Fruit fly (Drosophila melanogaster) whole organism, embryonic: ENCODE results near the gene CG5938.

ENCODE experiments used
- Abd-B ChIP-seq: fragments of 200-800 bp; sonication (Bioruptor generic); optimal IDR thresholded peaks from 2 replicates; lab custom pipeline; 2018; ENCODE audit warnings: missing biosample characterization, mild to moderate bottlenecking, missing genetic modification characterization, moderate library complexity
- Aef1 ChIP-seq: fragments of 200-800 bp; sonication (Bioruptor generic); IDR thresholded peaks from 3 replicates; pipeline ENCODE4 v1.3.6; 2022; ENCODE audit warnings: missing biosample characterization, missing genetic modification characterization
- BEAF-32 ChIP-seq: fragments of 200-800 bp; sonication (Bioruptor generic); optimal IDR thresholded peaks from 3 replicates; lab custom pipeline; 2017; ENCODE audit warnings: missing biosample characterization, missing genetic modification characterization, mild to moderate bottlenecking, moderate library complexity, missing genetic modification reagents
- C15 ChIP-seq: fragments of 200-800 bp; sonication (Bioruptor generic); IDR thresholded peaks from 3 replicates; pipeline ENCODE4 v1.3.6; 2022; ENCODE audit warnings: missing biosample characterization, missing genetic modification characterization
- CG10366 ChIP-seq: fragments of 200-800 bp; sonication (Bioruptor generic); IDR thresholded peaks from 2 replicates; pipeline ENCODE4 v1.3.6; 2022; ENCODE audit warnings: missing biosample characterization, missing genetic modification characterization
- CG10431 ChIP-seq: fragments of 200-800 bp; sonication (Bioruptor generic); optimal IDR thresholded peaks from 3 replicates; lab custom pipeline; 2018; ENCODE audit warnings: missing biosample characterization, mild to moderate bottlenecking, missing genetic modification characterization
- CG10654 ChIP-seq: fragments of 200-800 bp; sonication (Bioruptor generic); optimal IDR thresholded peaks from 2 replicates; lab custom pipeline; 2016; ENCODE audit warnings: missing biosample characterization, missing genetic modification characterization
- CG12236 ChIP-seq: fragments of 200-800 bp; sonication (Bioruptor generic); optimal IDR thresholded peaks from 2 replicates; lab custom pipeline; 2016; ENCODE audit warnings: missing biosample characterization, missing genetic modification characterization
- CG13624 ChIP-seq: fragments of 200-800 bp; sonication (Bioruptor generic); optimal IDR thresholded peaks from 2 replicates; lab custom pipeline; 2016; ENCODE audit warnings: missing biosample characterization, missing genetic modification characterization
- CG13894 ChIP-seq: fragments of 200-800 bp; sonication (Bioruptor generic); optimal IDR thresholded peaks from 3 replicates; lab custom pipeline; 2018; ENCODE audit warnings: missing biosample characterization, mild to moderate bottlenecking, missing genetic modification characterization, moderate library complexity
- CG14667 ChIP-seq: fragments of 200-800 bp; sonication (Bioruptor generic); IDR thresholded peaks from 2 replicates; pipeline ENCODE4 v1.3.6; 2022; ENCODE audit warnings: missing biosample characterization, missing genetic modification characterization
- CG15479 ChIP-seq: fragments of 200-800 bp; sonication (Bioruptor generic); optimal IDR thresholded peaks from 3 replicates; lab custom pipeline; 2019; ENCODE audit warnings: missing biosample characterization, mild to moderate bottlenecking, missing genetic modification characterization, moderate library complexity
- CG15696 ChIP-seq: fragments of 200-800 bp; sonication (Bioruptor generic); optimal IDR thresholded peaks from 2 replicates; lab custom pipeline; 2019; ENCODE audit warnings: missing biosample characterization, mild to moderate bottlenecking, missing genetic modification characterization, moderate library complexity
- CG1602 ChIP-seq: fragments of 200-800 bp; sonication (Bioruptor generic); optimal IDR thresholded peaks from 3 replicates; lab custom pipeline; 2016; ENCODE audit warnings: missing biosample characterization, missing genetic modification characterization
- CG16813 ChIP-seq: fragments of 200-800 bp; sonication (Bioruptor generic); IDR thresholded peaks from 3 replicates; pipeline ENCODE4 v1.3.6; 2022; ENCODE audit warnings: missing biosample characterization, missing genetic modification characterization; ENCODE audit not compliant: partially characterized antibody
- CG18764 ChIP-seq: fragments of 200-800 bp; sonication (Bioruptor generic); optimal IDR thresholded peaks from 3 replicates; lab custom pipeline; 2016; ENCODE audit warnings: missing biosample characterization, missing genetic modification characterization
- CG30403 ChIP-seq: fragments of 200-800 bp; sonication (Bioruptor generic); optimal IDR thresholded peaks from 3 replicates; lab custom pipeline; 2016; ENCODE audit warnings: missing biosample characterization, missing genetic modification characterization
- CG30431 ChIP-seq: fragments of 200-800 bp; sonication (Bioruptor generic); optimal IDR thresholded peaks from 2 replicates; lab custom pipeline; 2017; ENCODE audit warnings: missing biosample characterization, missing genetic modification characterization
- CG32767 ChIP-seq: fragments of 200-800 bp; sonication (Bioruptor generic); IDR thresholded peaks from 2 replicates; pipeline ENCODE4 v1.3.6; 2022; ENCODE audit warnings: missing biosample characterization, missing genetic modification characterization
- CG7372 ChIP-seq: fragments of 200-800 bp; sonication (Bioruptor generic); IDR thresholded peaks from 2 replicates; pipeline ENCODE4 v1.3.6; 2022; ENCODE audit warnings: missing biosample characterization, missing genetic modification characterization
- CG7786 ChIP-seq: fragments of 200-800 bp; sonication (Bioruptor generic); optimal IDR thresholded peaks from 2 replicates; lab custom pipeline; 2016; ENCODE audit warnings: missing biosample characterization, missing genetic modification characterization
- CG7839 ChIP-seq: fragments of 200-800 bp; sonication (Bioruptor generic); optimal IDR thresholded peaks from 3 replicates; lab custom pipeline; 2018; ENCODE audit warnings: missing biosample characterization, mild to moderate bottlenecking, missing genetic modification characterization, moderate library complexity
- CTCF ChIP-seq: fragments of 200-800 bp; sonication (Bioruptor generic); optimal IDR thresholded peaks from 2 replicates; lab custom pipeline; 2017; ENCODE audit warnings: missing biosample characterization, mild to moderate bottlenecking, missing genetic modification characterization, moderate library complexity
- Dfd ChIP-seq, 2 experiments: fragments of >200 bp; optimal IDR thresholded peaks; 2 replicates each; lab custom pipeline; 2017; ENCODE audit warnings: missing biosample characterization in 2 of 2, missing genetic modification characterization in 2 of 2
- Fer3 ChIP-seq: fragments of 200-800 bp; sonication (Bioruptor generic); optimal IDR thresholded peaks from 2 replicates; lab custom pipeline; 2018; ENCODE audit warnings: missing biosample characterization, mild to moderate bottlenecking, missing genetic modification characterization, moderate library complexity
- Gug ChIP-seq: fragments of 200-800 bp; sonication (Bioruptor generic); IDR thresholded peaks from 4 replicates; pipeline ENCODE4 v1.3.6; 2022; ENCODE audit warnings: missing biosample characterization, missing genetic modification characterization
- H2.0 ChIP-seq: fragments of 200-800 bp; sonication (Bioruptor generic); IDR thresholded peaks from 2 replicates; pipeline ENCODE4 v1.3.6; 2022; ENCODE audit warnings: missing biosample characterization, missing genetic modification characterization
- HmgD ChIP-seq: fragments of 200-800 bp; sonication (Bioruptor generic); optimal IDR thresholded peaks from 3 replicates; lab custom pipeline; 2016; ENCODE audit warnings: missing biosample characterization, missing genetic modification characterization
- Lim3 ChIP-seq: fragments of 200-800 bp; sonication (Bioruptor generic); IDR thresholded peaks from 2 replicates; pipeline ENCODE4 v1.3.6; 2022; ENCODE audit warnings: missing biosample characterization, missing genetic modification characterization
- MTF-1 ChIP-seq: fragments of 200-800 bp; sonication (Bioruptor generic); optimal IDR thresholded peaks from 2 replicates; lab custom pipeline; 2018; ENCODE audit warnings: missing biosample characterization, mild to moderate bottlenecking, missing genetic modification characterization, borderline replicate concordance
- Ravus ChIP-seq: fragments of 200-800 bp; sonication (Bioruptor generic); IDR thresholded peaks from 2 replicates; pipeline ENCODE4 v1.3.6; 2022; ENCODE audit warnings: missing biosample characterization, missing genetic modification characterization
- Six4 ChIP-seq: fragments of 200-800 bp; sonication (Bioruptor generic); optimal IDR thresholded peaks from 2 replicates; lab custom pipeline; 2016; ENCODE audit warnings: missing biosample characterization, missing genetic modification characterization
- Sox102F ChIP-seq: fragments of 200-800 bp; sonication (Bioruptor generic); optimal IDR thresholded peaks from 2 replicates; lab custom pipeline; 2018; ENCODE audit warnings: missing biosample characterization, mild to moderate bottlenecking, missing genetic modification characterization, moderate library complexity
- Spps ChIP-seq: fragments of 200-800 bp; sonication (Bioruptor generic); optimal IDR thresholded peaks from 2 replicates; lab custom pipeline; 2018; ENCODE audit warnings: missing biosample characterization, mild to moderate bottlenecking, missing genetic modification characterization
- aop ChIP-seq: fragments of 200-800 bp; sonication (Bioruptor generic); IDR thresholded peaks from 2 replicates; pipeline ENCODE4 v1.3.6; 2022; ENCODE audit warnings: missing biosample characterization, missing genetic modification characterization
- ap ChIP-seq: fragments of 200-800 bp; sonication (Bioruptor generic); IDR thresholded peaks from 2 replicates; pipeline ENCODE4 v1.3.6; 2022; ENCODE audit warnings: missing biosample characterization, missing genetic modification characterization
- bigmax ChIP-seq: fragments of 200-800 bp; sonication (Bioruptor generic); optimal IDR thresholded peaks from 2 replicates; lab custom pipeline; 2018; ENCODE audit warnings: missing biosample characterization, mild to moderate bottlenecking, missing genetic modification characterization
- br ChIP-seq: fragments of >200 bp; optimal IDR thresholded peaks from 2 replicates; lab custom pipeline; 2017
- cad ChIP-seq: fragments of >200 bp; optimal IDR thresholded peaks from 2 replicates; lab custom pipeline; 2017; ENCODE audit warnings: missing biosample characterization, missing genetic modification characterization
- dmrt11E ChIP-seq: fragments of 200-800 bp; sonication (Bioruptor generic); optimal IDR thresholded peaks from 3 replicates; lab custom pipeline; 2018; ENCODE audit warnings: missing biosample characterization, mild to moderate bottlenecking, missing genetic modification characterization, moderate library complexity
- dpn ChIP-seq, 2 experiments: fragments of 200-800 bp; sonication (Bioruptor generic); optimal IDR thresholded peaks; 3 replicates each; lab custom pipeline; 2016; ENCODE audit warnings: missing biosample characterization in 2 of 2, missing genetic modification characterization in 2 of 2
- lab ChIP-seq: fragments of 200-800 bp; sonication (Bioruptor generic); optimal IDR thresholded peaks from 3 replicates; lab custom pipeline; 2017; ENCODE audit warnings: missing biosample characterization, missing genetic modification characterization, mild to moderate bottlenecking, moderate library complexity, missing genetic modification reagents
- nerfin-1 ChIP-seq: fragments of 200-800 bp; sonication (Bioruptor generic); optimal IDR thresholded peaks from 3 replicates; lab custom pipeline; 2019; ENCODE audit warnings: missing biosample characterization, mild to moderate bottlenecking, missing genetic modification characterization, moderate library complexity
- oc ChIP-seq: fragments of 200-800 bp; sonication (Bioruptor generic); optimal IDR thresholded peaks from 2 replicates; lab custom pipeline; 2018; ENCODE audit warnings: missing biosample characterization, mild to moderate bottlenecking, missing genetic modification characterization, moderate library complexity
- seq ChIP-seq: fragments of 200-800 bp; sonication (Bioruptor generic); IDR thresholded peaks from 2 replicates; pipeline ENCODE4 v1.3.6; 2022; ENCODE audit warnings: missing biosample characterization, missing genetic modification characterization
- sima ChIP-seq: fragments of 200-800 bp; sonication (Bioruptor generic); optimal IDR thresholded peaks from 2 replicates; lab custom pipeline; 2016; ENCODE audit warnings: missing biosample characterization, missing genetic modification characterization
- slp2 ChIP-seq: fragments of 200-800 bp; sonication (Bioruptor generic); optimal IDR thresholded peaks from 2 replicates; lab custom pipeline; 2016; ENCODE audit warnings: missing biosample characterization, missing genetic modification characterization
- stwl ChIP-seq: fragments of 200-800 bp; sonication (Bioruptor generic); optimal IDR thresholded peaks from 3 replicates; lab custom pipeline; 2018; ENCODE audit warnings: missing biosample characterization, mild to moderate bottlenecking, missing genetic modification characterization, moderate library complexity
- sug ChIP-seq: fragments of 200-800 bp; optimal IDR thresholded peaks from 2 replicates; lab custom pipeline; 2019; ENCODE audit warnings: missing biosample characterization, mild to moderate bottlenecking, missing genetic modification characterization, moderate library complexity
- tx ChIP-seq: fragments of 200-800 bp; sonication (Bioruptor generic); optimal IDR thresholded peaks from 2 replicates; lab custom pipeline; 2016; ENCODE audit warnings: missing biosample characterization, missing genetic modification characterization
- yki ChIP-seq: fragments of >200 bp; optimal IDR thresholded peaks from 3 replicates; lab custom pipeline; 2018

Gene CG5938

dm6 chr3R:27273118-27274062, 1.2 kb upstream of the CG5938 start, which contains the start of gene CG5934 (continued):
- TF ChIP-seq bigmax (GFP tag; lab: Kevin White, UChicago) (no peak), Abd-B (peak; percentile 32), C15 (GFP tag; lab: Robert Waterston, UW) (no peak), nerfin-1 (no peak), sima (GFP tag; lab: Kevin White, UChicago) (no peak), BEAF-32 (GFP tag; lab: Kevin White, UChicago) (peak; percentile 38), Six4 (GFP tag; lab: Kevin White, UChicago) (no peak), CG13624 (GFP tag; lab: Kevin White, UChicago) (peak; percentile 74), CG10654 (GFP tag; lab: Kevin White, UChicago) (peak; percentile 0), CG1602 (GFP tag; lab: Kevin White, UChicago) (no peak), HmgD (no peak), sug (tag; lab: Kevin White, UChicago) (peak; percentile 26), CG15696 (no peak), stwl (tag; lab: Kevin White, UChicago) (peak; percentile 75), Aef1 (GFP tag; lab: Robert Waterston, UW) (peak; percentile 27; the same call in 1 of the 3 replicates), Dfd (GFP tag; optimal IDR thresholded peaks at IDR 0.05; lab: Kevin White, UChicago) (no peak), CG10431 (peak; percentile 38), H2.0 (GFP tag; lab: Robert Waterston, UW) (no peak), Ravus (GFP tag; lab: Robert Waterston, UW) (no peak), CG12236 (GFP tag; lab: Kevin White, UChicago) (no peak), Lim3 (GFP tag; lab: Robert Waterston, UW) (no peak), cad (GFP tag; lab: Kevin White, UChicago) (no peak), MTF-1 (GFP tag; lab: Kevin White, UChicago) (no peak), seq (GFP tag; lab: Robert Waterston, UW) (no peak), CG15479 (GFP tag; lab: Kevin White, UChicago) (no peak), dpn (GFP tag; optimal IDR thresholded peaks at IDR 0.05; lab: Kevin White, UChicago) (peak in 1 of 2 experiments; percentile 32), Gug (GFP tag; lab: Robert Waterston, UW) (no peak; the same call in 3 of the 4 replicates), CTCF (GFP tag; lab: Kevin White, UChicago) (peak; percentile 53), CG7372 (no peak), slp2 (GFP tag; lab: Kevin White, UChicago) (peak; percentile 33), CG18764 (GFP tag; lab: Kevin White, UChicago) (no peak), CG7839 (peak; percentile 21), CG30431 (GFP tag; lab: Kevin White, UChicago) (no peak), dmrt11E (no peak), Fer3 (tag; lab: Kevin White, UChicago) (no peak), CG30403 (peak; percentile 41), lab (GFP tag; lab: Kevin White, UChicago) (peak; percentile 45), oc (tag; lab: Kevin White, UChicago) (no peak), Sox102F (no peak), CG32767 (GFP tag; lab: Robert Waterston, UW) (no peak), tx (GFP tag; lab: Kevin White, UChicago) (peak; percentile 2), CG16813 (GFP tag; lab: Robert Waterston, UW) (0 out of 3 replicates have a peak, but pooled peaks have one; percentile 20), CG7786 (peak; percentile 50), ap (GFP tag; lab: Robert Waterston, UW) (no peak), yki (lab: Kevin White, UChicago) (no peak), CG13894 (tag; lab: Kevin White, UChicago) (no peak), aop (GFP tag; lab: Robert Waterston, UW) (no peak), CG10366 (GFP tag; lab: Robert Waterston, UW) (peak; percentile 23; the same call in 1 of the 2 replicates), Spps (tag; lab: Kevin White, UChicago) (no peak), br (lab: Kevin White, UChicago) (no peak), CG14667 (no peak)
